Fruit fly (Drosophila melanogaster): Measurements from ENCODE around the gene CG43336.

dm6 chr3R:15650250-15650649 lies 13.3 kb downstream of the CG43336 start:
- TF ChIP-seq h (optimal IDR thresholded peaks at IDR 0.05) (no peak), psq (optimal IDR thresholded peaks at IDR 0.05) (no peak), Myc (optimal IDR thresholded peaks at IDR 0.05) (no peak)

Measured in Kc167 (cell line).